Fruit fly (Drosophila melanogaster): ENCODE results near the gene Sf3b6.

Gene Sf3b6

dm6 chr3L:6218517-6219155 is 25.7 kb upstream of the Sf3b6 start:
- TF ChIP-seq kay (GFP tag; ENCODE audit: borderline replicate concordance) (peak; percentile 86), cic (GFP tag; optimal IDR thresholded peaks at IDR 0.05) (no peak)

- TF ChIP-seq Hr96 (GFP tag; optimal IDR thresholded peaks at IDR 0.05) (no peak), tj (GFP tag; optimal IDR thresholded peaks at IDR 0.05) (peak; percentile 33)
Observed at dm6 chr3L:6217806-6218205, 24.8 kb upstream of the Sf3b6 start, which contains the start of gene LanA. Gene LanA (minus strand): TSS chr3L:6218022.

- no peak for TF ChIP-seq Clk (GFP tag; optimal IDR thresholded peaks at IDR 0.05)
- TF ChIP-seq CG11617 (GFP tag; optimal IDR thresholded peaks at IDR 0.05): no peak
- TF ChIP-seq Hr96 (GFP tag; optimal IDR thresholded peaks at IDR 0.05): no peak
- no peak for TF ChIP-seq toe (GFP tag; optimal IDR thresholded peaks at IDR 0.05)
- TF ChIP-seq Mnt (GFP tag; optimal IDR thresholded peaks at IDR 0.05): no peak
- no peak for TF ChIP-seq CG1620 (GFP tag; optimal IDR thresholded peaks at IDR 0.05)
- TF ChIP-seq ovo (GFP tag; optimal IDR thresholded peaks at IDR 0.05): no peak
Observed at dm6 chr3L:6217212-6217611, 24.2 kb upstream of the Sf3b6 start.

- TF ChIP-seq tj (GFP tag; optimal IDR thresholded peaks at IDR 0.05): peak; percentile 96
- no peak for TF ChIP-seq bab1 (GFP tag; optimal IDR thresholded peaks at IDR 0.05)
- peak; percentile 88 for TF ChIP-seq pad (GFP tag; optimal IDR thresholded peaks at IDR 0.05)
Observed at dm6 chr3L:6216787-6217078, 23.8 kb upstream of the Sf3b6 start.

- TF ChIP-seq CG5204 (GFP tag; optimal IDR thresholded peaks at IDR 0.05): no peak
- TF ChIP-seq CG11617 (GFP tag; optimal IDR thresholded peaks at IDR 0.05): no peak
- TF ChIP-seq cic (GFP tag; optimal IDR thresholded peaks at IDR 0.05): no peak
- TF ChIP-seq CG7045 (GFP tag; optimal IDR thresholded peaks at IDR 0.05): no peak
- TF ChIP-seq cnc (optimal IDR thresholded peaks at IDR 0.05): no peak
- TF ChIP-seq CG7101 (tag; optimal IDR thresholded peaks at IDR 0.05): no peak
- no peak for TF ChIP-seq pad (GFP tag; optimal IDR thresholded peaks at IDR 0.05)
- TF ChIP-seq toe (GFP tag; optimal IDR thresholded peaks at IDR 0.05): no peak
- no peak for TF ChIP-seq Crg-1 (GFP tag; optimal IDR thresholded peaks at IDR 0.05)
- TF ChIP-seq kay (GFP tag; ENCODE audit: borderline replicate concordance): no peak
- no peak for TF ChIP-seq CG33017 (tag; optimal IDR thresholded peaks at IDR 0.05)
- no peak for TF ChIP-seq bab1 (GFP tag; optimal IDR thresholded peaks at IDR 0.05)
Observed at dm6 chr3L:6215976-6216786, 23.2 kb upstream of the Sf3b6 start.

- TF ChIP-seq pad (GFP tag; optimal IDR thresholded peaks at IDR 0.05) (no peak), cic (GFP tag; optimal IDR thresholded peaks at IDR 0.05) (no peak), tj (GFP tag; optimal IDR thresholded peaks at IDR 0.05) (no peak), Crg-1 (GFP tag; optimal IDR thresholded peaks at IDR 0.05) (no peak)
Observed at dm6 chr3L:6200173-6200572, 7.2 kb upstream of the Sf3b6 start, which contains the start of gene CG8219. Gene CG8219 (plus strand): TSS chr3L:6200473.

dm6 chr3L:6193556-6194114 is 656 bp upstream of the Sf3b6 start:
- TF ChIP-seq ovo (GFP tag; optimal IDR thresholded peaks at IDR 0.05): peak; percentile 21
- TF ChIP-seq bab1 (GFP tag; optimal IDR thresholded peaks at IDR 0.05): no peak
- TF ChIP-seq Crg-1 (GFP tag; optimal IDR thresholded peaks at IDR 0.05): no peak

- TF ChIP-seq CG11617 (GFP tag; optimal IDR thresholded peaks at IDR 0.05) (peak; percentile 61), CG7101 (tag; optimal IDR thresholded peaks at IDR 0.05) (peak; percentile 72), Crg-1 (GFP tag; optimal IDR thresholded peaks at IDR 0.05) (no peak), tj (GFP tag; optimal IDR thresholded peaks at IDR 0.05) (peak; percentile 24), toe (GFP tag; optimal IDR thresholded peaks at IDR 0.05) (peak; percentile 53), ovo (GFP tag; optimal IDR thresholded peaks at IDR 0.05) (no peak), CG7045 (GFP tag; optimal IDR thresholded peaks at IDR 0.05) (peak; percentile 27), kay (GFP tag; ENCODE audit: borderline replicate concordance) (no peak), Clk (GFP tag; optimal IDR thresholded peaks at IDR 0.05) (no peak), CG12768 (GFP tag; optimal IDR thresholded peaks at IDR 0.05) (peak; percentile 1), CG33017 (tag; optimal IDR thresholded peaks at IDR 0.05) (peak; percentile 70), bab1 (GFP tag; optimal IDR thresholded peaks at IDR 0.05) (peak; percentile 79), CG1620 (GFP tag; optimal IDR thresholded peaks at IDR 0.05) (peak; percentile 60), Mnt (GFP tag; optimal IDR thresholded peaks at IDR 0.05) (peak; percentile 49), pad (GFP tag; optimal IDR thresholded peaks at IDR 0.05) (no peak), CG5204 (GFP tag; optimal IDR thresholded peaks at IDR 0.05) (peak; percentile 33), Hr96 (GFP tag; optimal IDR thresholded peaks at IDR 0.05) (peak; percentile 31), CG14711 (tag; optimal IDR thresholded peaks at IDR 0.05) (peak; percentile 27)
Observed at dm6 chr3L:6188995-6189927, 3.7 kb downstream of the Sf3b6 start, which contains the start of the genes D19A and CG7386. Gene D19A (minus strand): TSS chr3L:6189123. Gene CG7386 (plus strand): TSS chr3L:6189745.
